Worm (Caenorhabditis elegans) whole organism, L4 larva: ENCODE results near the gene B0244.4.

ENCODE experiments used
- F44E2.7 ChIP-seq: fragments of 200-800 bp; sonication (Bioruptor generic); IDR thresholded peaks from 2 replicates; pipeline ENCODE4 v2.1.2; 2022; ENCODE audit warnings: missing genetic modification characterization, missing compliant biosample characterization
- F49E8.2 ChIP-seq: sonication (generic microtip); optimal IDR thresholded peaks from 2 replicates; lab custom pipeline; 2016; ENCODE audit warnings: missing compliant biosample characterization, mild to moderate bottlenecking, missing genetic modification characterization, borderline replicate concordance
- T20F7.1 ChIP-seq: fragments of 200-800 bp; sonication (Bioruptor generic); optimal IDR thresholded peaks from 2 replicates; lab custom pipeline; 2018; ENCODE audit warnings: mild to moderate bottlenecking, missing genetic modification characterization, missing compliant biosample characterization
- Y48G9A.11 ChIP-seq: fragments of 200-800 bp; sonication (Bioruptor generic); IDR thresholded peaks from 2 replicates; pipeline ENCODE4 v1.3.6; 2022; ENCODE audit warnings: missing genetic modification reagents, missing genetic modification characterization, missing compliant biosample characterization
- aha-1 ChIP-seq: fragments of 150-350 bp; peaks from one replicate; lab custom pipeline; 2014; ENCODE audit warnings: missing biosample characterization, missing genetic modification characterization
- arid-1 ChIP-seq: fragments of 200-800 bp; sonication (Bioruptor generic); conservative IDR thresholded peaks from 2 replicates; pipeline ENCODE4 v1.3.6; 2022; ENCODE audit warnings: missing genetic modification reagents, missing genetic modification characterization, missing compliant biosample characterization
- ceh-20 ChIP-seq: fragments of 200-800 bp; sonication (Bioruptor generic); IDR thresholded peaks from 2 replicates; pipeline ENCODE4 v1.3.6; 2022; ENCODE audit warnings: missing genetic modification reagents, missing genetic modification characterization, missing compliant biosample characterization
- ceh-28 ChIP-seq: fragments of 150-350 bp; optimal IDR thresholded peaks from 2 replicates; lab custom pipeline; 2014; ENCODE audit warnings: missing biosample characterization, missing genetic modification reagents, missing genetic modification characterization
- ces-1 ChIP-seq: fragments of 150-350 bp; sonication (generic microtip); optimal IDR thresholded peaks from 4 replicates; lab custom pipeline; 2014; ENCODE audit warnings: missing biosample characterization, missing genetic modification reagents, missing genetic modification characterization
- cey-2 ChIP-seq: sonication (generic microtip); optimal IDR thresholded peaks from 3 replicates; lab custom pipeline; 2017; ENCODE audit warnings: missing genetic modification characterization, mild to moderate bottlenecking, missing compliant biosample characterization, antibody characterized with exemption, borderline replicate concordance; ENCODE audit not compliant: insufficient read depth
- ctbp-1 ChIP-seq: fragments of 200-800 bp; sonication (Bioruptor generic); IDR thresholded peaks from 2 replicates; pipeline ENCODE4 v1.3.6; 2022; ENCODE audit warnings: missing genetic modification reagents, missing genetic modification characterization, missing compliant biosample characterization
- daf-12 ChIP-seq: fragments of 150-350 bp; optimal IDR thresholded peaks from 2 replicates; lab custom pipeline; 2014; ENCODE audit warnings: missing biosample characterization, missing genetic modification reagents, missing genetic modification characterization
- daf-16 ChIP-seq, 3 experiments: sonication (generic microtip); optimal IDR thresholded peaks; 2 replicates each; lab custom pipeline; 2016 to 2017; ENCODE audit warnings: missing genetic modification characterization in 3 of 3, missing genetic modification reagents in 3 of 3, mild to moderate bottlenecking in 2 of 3, missing compliant biosample characterization in 2 of 3, missing biosample characterization in 1 of 3, moderate library complexity in 1 of 3
- dpl-1 ChIP-seq: fragments of 150-350 bp; optimal IDR thresholded peaks from 2 replicates; lab custom pipeline; 2014; ENCODE audit warnings: missing biosample characterization, missing genetic modification reagents, missing genetic modification characterization
- fos-1 ChIP-seq: fragments of 150-350 bp; optimal IDR thresholded peaks from 2 replicates; lab custom pipeline; 2014; ENCODE audit warnings: missing biosample characterization, missing genetic modification characterization
- gei-8 ChIP-seq: fragments of 200-800 bp; sonication (Bioruptor generic); optimal IDR thresholded peaks from 2 replicates; lab custom pipeline; 2018; ENCODE audit warnings: mild to moderate bottlenecking, missing genetic modification characterization, missing compliant biosample characterization
- hif-1 ChIP-seq, 2 experiments: sonication (generic microtip); optimal IDR thresholded peaks; 2 replicates each; lab custom pipeline; 2016 to 2017; ENCODE audit warnings: missing compliant biosample characterization in 2 of 2, missing genetic modification characterization in 2 of 2, missing genetic modification reagents in 2 of 2, missing genotype in 2 of 2, mild to moderate bottlenecking in 1 of 2
- lin-1 ChIP-seq: fragments of 200-800 bp; sonication (Bioruptor generic); IDR thresholded peaks from 2 replicates; pipeline ENCODE4 v1.3.6; 2022; ENCODE audit warnings: missing genetic modification reagents, missing genetic modification characterization, missing compliant biosample characterization
- lin-13 ChIP-seq: fragments of 150-350 bp; optimal IDR thresholded peaks from 2 replicates; lab custom pipeline; 2014; ENCODE audit warnings: missing biosample characterization, missing genetic modification reagents, missing genetic modification characterization
- lin-29 ChIP-seq: fragments of 200-800 bp; sonication (Bioruptor generic); IDR thresholded peaks from 2 replicates; pipeline ENCODE4 v1.3.6; 2022; ENCODE audit warnings: missing genetic modification reagents, missing genetic modification characterization, missing compliant biosample characterization
- lin-38 ChIP-seq: fragments of 200-800 bp; sonication (Bioruptor generic); IDR thresholded peaks from 2 replicates; pipeline ENCODE4 v1.3.6; 2022; ENCODE audit warnings: missing genetic modification reagents, missing genetic modification characterization, missing compliant biosample characterization
- lir-3 ChIP-seq: sonication (generic microtip); optimal IDR thresholded peaks from 2 replicates; lab custom pipeline; 2016; ENCODE audit warnings: mild to moderate bottlenecking, missing genetic modification characterization, missing compliant biosample characterization
- lsy-2 ChIP-seq, 2 experiments: fragments of 150-350 bp in 1 of 2; sonication (generic microtip) in 1 of 2; optimal IDR thresholded peaks; 2 replicates each; lab custom pipeline; 2014 to 2017; ENCODE audit warnings: missing biosample characterization in 2 of 2, missing genetic modification characterization in 2 of 2
- madf-5 ChIP-seq, 2 experiments: fragments of 200-800 bp; sonication (Bioruptor generic); IDR thresholded peaks; 2 replicates each; pipeline ENCODE4 v1.3.6; 2022; ENCODE audit warnings: missing compliant biosample characterization in 2 of 2, missing genetic modification characterization in 2 of 2
- mdl-1 ChIP-seq, 2 experiments: fragments of 150-350 bp in 1 of 2; sonication (generic microtip) in 1 of 2; optimal IDR thresholded peaks; 2 replicates each; lab custom pipeline; 2014 to 2017; ENCODE audit warnings: missing biosample characterization in 2 of 2, missing genetic modification characterization in 2 of 2
- mdt-29 ChIP-seq: fragments of 200-800 bp; sonication (Bioruptor generic); IDR thresholded peaks from 2 replicates; pipeline ENCODE4 v1.3.6; 2022; ENCODE audit warnings: missing genetic modification reagents, missing genetic modification characterization, missing compliant biosample characterization
- mep-1 ChIP-seq: fragments of 150-350 bp; sonication (generic microtip); optimal IDR thresholded peaks from 3 replicates; lab custom pipeline; 2014; ENCODE audit warnings: missing biosample characterization, missing genetic modification characterization
- mes-2 ChIP-seq: sonication (generic microtip); optimal IDR thresholded peaks from 2 replicates; lab custom pipeline; 2016; ENCODE audit warnings: missing genotype, mild to moderate bottlenecking, missing genetic modification characterization, missing compliant biosample characterization; ENCODE audit not compliant: poor library complexity, severe bottlenecking
- mxl-3 ChIP-seq: fragments of 200-800 bp; sonication (Bioruptor generic); optimal IDR thresholded peaks from 2 replicates; lab custom pipeline; 2018; ENCODE audit warnings: mild to moderate bottlenecking, missing genetic modification characterization, missing compliant biosample characterization
- nhr-10 ChIP-seq: fragments of 150-350 bp; optimal IDR thresholded peaks from 2 replicates; lab custom pipeline; 2014; ENCODE audit warnings: missing biosample characterization, missing genetic modification characterization
- nhr-6 ChIP-seq: fragments of 150-350 bp; optimal IDR thresholded peaks from 2 replicates; lab custom pipeline; 2014; ENCODE audit warnings: missing biosample characterization, missing genetic modification characterization
- rbr-2 ChIP-seq: sonication (generic microtip); optimal IDR thresholded peaks from 2 replicates; lab custom pipeline; 2016; ENCODE audit warnings: missing genotype, missing genetic modification characterization, missing compliant biosample characterization
- sdz-12 ChIP-seq: fragments of 200-800 bp; sonication (Bioruptor generic); optimal IDR thresholded peaks from 2 replicates; lab custom pipeline; 2018; ENCODE audit warnings: mild to moderate bottlenecking, missing genetic modification characterization, missing compliant biosample characterization
- set-16 ChIP-seq: fragments of 200-800 bp; sonication (Bioruptor generic); IDR thresholded peaks from 2 replicates; pipeline ENCODE4 v1.3.6; 2022; ENCODE audit warnings: missing genetic modification reagents, missing genetic modification characterization, missing compliant biosample characterization
- spr-1 ChIP-seq: sonication (generic microtip); optimal IDR thresholded peaks from 2 replicates; lab custom pipeline; 2016; ENCODE audit warnings: mild to moderate bottlenecking, missing genetic modification characterization, missing compliant biosample characterization
- unc-62 ChIP-seq, 3 experiments: fragments of 150-350 bp in 1 of 3; sonication (generic microtip); optimal IDR thresholded peaks in 2 of 3; peaks in 1 of 3; 1 replicate in 1 of 3; 2 replicates in 2 of 3; lab custom pipeline; 2014 to 2017; ENCODE audit warnings: missing biosample characterization in 3 of 3, missing genetic modification characterization in 3 of 3, missing genetic modification reagents in 3 of 3, missing genotype in 1 of 3
- zip-2 ChIP-seq: fragments of 150-350 bp; optimal IDR thresholded peaks from 2 replicates; lab custom pipeline; 2014; ENCODE audit warnings: missing biosample characterization, missing genetic modification characterization
- ztf-7 ChIP-seq: fragments of 150-350 bp; optimal IDR thresholded peaks from 2 replicates; lab custom pipeline; 2014; ENCODE audit warnings: missing biosample characterization, missing genetic modification characterization

Gene B0244.4

DNA sequence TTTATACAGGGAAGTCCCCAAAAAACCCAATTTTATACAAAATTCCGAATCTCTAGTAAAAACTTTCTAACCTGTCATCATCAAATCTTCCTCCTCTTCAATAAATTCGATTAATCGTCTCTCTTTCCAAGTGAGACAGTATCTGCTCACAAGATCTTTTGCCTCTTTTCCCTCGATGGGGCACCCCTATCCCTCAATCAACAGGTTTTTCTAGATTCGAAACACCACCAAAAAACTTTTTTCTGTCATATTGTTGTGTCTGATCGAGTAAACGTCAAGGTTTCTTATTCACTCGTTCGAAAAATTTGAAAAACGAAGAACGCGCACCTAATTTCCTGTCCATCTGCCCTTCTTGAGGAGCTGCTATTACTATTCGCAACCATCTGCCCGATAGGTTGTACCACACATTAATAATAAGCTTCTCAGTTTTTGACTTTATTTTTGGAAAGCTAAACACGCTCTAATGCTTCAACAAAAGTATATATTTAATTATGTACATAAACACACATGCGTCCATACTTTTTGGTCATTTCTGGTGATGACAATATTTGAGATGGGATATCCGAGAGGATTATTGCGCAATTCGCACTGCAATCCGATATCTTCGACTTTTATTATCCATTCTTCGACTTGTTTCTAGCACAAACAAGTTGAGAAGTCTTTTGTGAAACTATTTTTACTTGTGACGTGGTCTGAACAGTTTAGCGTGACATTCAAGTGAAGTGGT lies 28.0 kb upstream of the B0244.4 start:
- TF ChIP-seq daf-16 (GFP tag; optimal IDR thresholded peaks at IDR 0.05; lab: Kevin White, UChicago) = no peak
- no peak for TF ChIP-seq daf-16 (tag; optimal IDR thresholded peaks at IDR 0.05; lab: Kevin White, UChicago)
- TF ChIP-seq unc-62 (GFP tag; optimal IDR thresholded peaks at IDR 0.05 in 1 of 2; lab: Kevin White, UChicago) = peak in 1 of 2 experiments; percentile 13
- TF ChIP-seq unc-62 (tag; optimal IDR thresholded peaks at IDR 0.05; lab: Kevin White, UChicago) = no peak
- peak; percentile 93 for TF ChIP-seq aha-1 (tag; lab: Kevin White, UChicago)

DNA sequence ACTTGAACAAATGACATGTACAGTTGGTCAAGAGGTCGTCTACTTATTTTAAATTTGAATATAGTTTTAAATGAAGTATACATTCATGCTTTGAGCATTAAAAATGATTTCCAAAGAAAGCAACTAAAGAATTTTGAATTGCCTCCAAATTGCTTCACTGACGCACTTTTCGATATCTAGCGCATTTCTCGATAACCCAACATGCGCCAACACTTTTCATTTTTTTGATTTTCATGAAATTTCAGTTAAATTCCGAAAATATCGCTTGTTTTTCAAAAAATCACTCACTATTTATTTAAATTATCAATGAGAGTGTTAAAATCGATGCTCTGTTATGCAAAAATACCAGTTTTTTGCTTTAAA lies 27.5 kb upstream of the B0244.4 start:
- TF ChIP-seq lin-38 (peak; percentile 58), mxl-3 (GFP tag; lab: Kevin White, UChicago) (no peak), madf-5 (GFP tag; IDR thresholded peaks at IDR 0.05; lab: Robert Waterston, UW) (no peak), gei-8 (no peak), daf-12 (tag; lab: Kevin White, UChicago) (no peak), mes-2 (tag; lab: Kevin White, UChicago) (peak; percentile 35), dpl-1 (peak; percentile 18), Y48G9A.11 (peak; percentile 50; the same call in 1 of the 2 replicates), F49E8.2 (tag; lab: Kevin White, UChicago) (peak; percentile 62)
- TF ChIP-seq, all 104 proteins: peak for 5

DNA sequence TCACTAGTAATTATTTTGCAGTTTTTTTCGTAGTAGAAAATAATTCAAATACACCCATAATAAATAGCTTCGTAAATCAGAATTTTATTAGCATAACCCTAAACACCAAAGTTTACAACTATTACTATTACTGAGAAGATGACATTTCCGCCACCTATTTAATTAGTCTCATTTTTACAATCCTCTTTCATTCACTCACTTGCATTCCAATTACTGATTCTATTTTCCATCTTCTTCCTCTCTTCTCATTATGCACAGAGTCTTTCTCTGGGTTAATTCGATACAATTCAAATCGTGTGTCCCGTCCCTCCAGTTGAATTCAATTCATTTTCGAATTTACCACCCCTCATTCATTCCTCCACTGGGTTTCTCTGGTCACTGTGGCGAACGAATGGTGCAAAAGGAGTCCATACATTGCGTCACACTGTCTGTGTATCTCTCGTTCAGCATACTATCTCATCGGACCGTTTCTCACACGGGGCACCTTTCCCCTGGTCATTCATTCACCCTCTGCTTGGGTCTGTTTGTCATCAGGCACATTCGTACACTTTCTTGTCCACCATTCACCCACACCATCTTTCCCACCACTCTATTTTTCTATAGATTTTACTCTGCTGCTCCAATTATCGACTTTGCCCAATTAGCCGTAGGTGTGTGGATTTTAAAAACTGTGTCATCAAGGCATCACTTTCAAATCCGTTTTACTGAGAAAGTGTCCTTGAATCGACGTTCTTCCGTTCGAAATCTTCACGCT lies 26.8 kb upstream of the B0244.4 start:
- TF ChIP-seq unc-62 (GFP tag; optimal IDR thresholded peaks at IDR 0.05 in 1 of 2; lab: Kevin White, UChicago) (peak in 1 of 2 experiments; percentile 65), unc-62 (tag; optimal IDR thresholded peaks at IDR 0.05; lab: Kevin White, UChicago) (no peak), lin-1 (GFP tag; lab: Robert Waterston, UW) (no peak)

DNA sequence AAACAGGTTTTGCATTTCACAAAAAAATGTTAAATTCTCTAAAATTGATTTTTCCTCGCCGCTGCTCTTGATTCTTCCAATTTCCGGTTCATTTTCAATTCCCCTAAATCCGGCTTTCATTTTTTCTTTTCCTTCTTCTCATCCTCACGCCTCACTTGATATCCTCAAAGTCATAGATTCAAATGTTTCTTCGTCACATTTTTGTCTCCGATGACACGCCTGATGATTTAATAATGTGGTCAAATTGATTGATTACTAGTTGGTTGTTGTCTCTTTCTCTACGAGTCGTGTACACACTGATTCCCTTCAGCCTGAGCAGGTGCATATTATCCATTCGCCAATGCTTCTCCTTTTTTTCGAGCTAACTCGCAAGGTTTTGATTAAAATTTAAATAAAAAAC lies 25.8 kb upstream of the B0244.4 start:
- TF ChIP-seq ceh-20 (GFP tag; lab: Robert Waterston, UW) = no peak
- peak in 1 of 2 experiments; percentile 50 for TF ChIP-seq unc-62 (GFP tag; optimal IDR thresholded peaks at IDR 0.05 in 1 of 2; lab: Kevin White, UChicago)
- no peak for TF ChIP-seq unc-62 (tag; optimal IDR thresholded peaks at IDR 0.05; lab: Kevin White, UChicago)

DNA sequence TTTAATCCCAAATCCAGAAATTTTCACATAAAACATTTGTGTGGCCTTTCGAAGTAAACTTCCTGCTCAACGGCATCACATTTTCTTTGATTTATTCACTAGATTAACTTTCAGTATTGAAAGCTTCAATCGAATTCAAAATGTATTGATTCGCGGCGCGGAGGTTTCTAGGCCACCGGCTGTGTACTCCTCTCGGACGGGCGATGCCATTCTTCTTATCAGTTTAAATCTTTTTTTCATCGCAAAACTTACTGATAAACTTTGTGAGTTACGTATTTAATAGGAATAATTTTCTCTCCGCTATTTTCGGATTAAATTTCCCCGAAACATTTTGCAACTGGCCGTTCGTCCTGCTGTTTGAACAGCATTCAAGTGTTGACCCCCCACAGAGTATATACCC lies 25.4 kb upstream of the B0244.4 start:
- peak; percentile 66 for TF ChIP-seq lin-38
- TF ChIP-seq spr-1 (tag; lab: Kevin White, UChicago) = no peak
- TF ChIP-seq mdt-29 = no peak
- peak; percentile 11 for TF ChIP-seq nhr-6 (tag; lab: Kevin White, UChicago)
- TF ChIP-seq hif-1 (tag; optimal IDR thresholded peaks at IDR 0.05; lab: Kevin White, UChicago) = peak in 1 of 2 experiments; percentile 88
- peak; percentile 58 for TF ChIP-seq mep-1 (tag; lab: Kevin White, UChicago)
- peak; percentile 56; the same call in 1 of the 2 replicates for TF ChIP-seq arid-1
- no peak for TF ChIP-seq lin-13 (GFP tag; lab: Kevin White, UChicago)
- no peak for TF ChIP-seq nhr-10 (tag; lab: Kevin White, UChicago)
- peak in 1 of 2 experiments; percentile 81 for TF ChIP-seq lsy-2 (tag; optimal IDR thresholded peaks at IDR 0.05; lab: Kevin White, UChicago)
- no peak for TF ChIP-seq lir-3 (tag; lab: Kevin White, UChicago)
- no peak for TF ChIP-seq zip-2 (tag; lab: Kevin White, UChicago)
- peak in 1 of 2 experiments; percentile 26 for TF ChIP-seq mdl-1 (tag; optimal IDR thresholded peaks at IDR 0.05; lab: Kevin White, UChicago)
- no peak for TF ChIP-seq sdz-12 (GFP tag; lab: Kevin White, UChicago)
- no peak for TF ChIP-seq cey-2 (tag; lab: Kevin White, UChicago)
- peak; percentile 55 for TF ChIP-seq ztf-7 (tag; lab: Kevin White, UChicago)
- peak; percentile 17 for TF ChIP-seq ceh-28
- TF ChIP-seq rbr-2 (tag; lab: Kevin White, UChicago) = peak; percentile 56
- peak; percentile 36; the same call in 1 of the 2 replicates for TF ChIP-seq Y48G9A.11
- no peak for TF ChIP-seq ceh-20 (GFP tag; lab: Robert Waterston, UW)
- TF ChIP-seq ctbp-1 = no peak
- no peak for TF ChIP-seq T20F7.1 (GFP tag; lab: Kevin White, UChicago)
- no peak for TF ChIP-seq F44E2.7 (GFP tag; lab: Robert Waterston, UW)
- TF ChIP-seq fos-1 (tag; lab: Kevin White, UChicago) = no peak
- no peak for TF ChIP-seq set-16 (GFP tag; lab: Robert Waterston, UW)
- no peak for TF ChIP-seq ces-1 (GFP tag; lab: Kevin White, UChicago)
- no peak for TF ChIP-seq lin-29 (GFP tag; lab: Robert Waterston, UW)
